Worm (Caenorhabditis elegans): Measurements from ENCODE around the gene srsx-5.

DNA sequence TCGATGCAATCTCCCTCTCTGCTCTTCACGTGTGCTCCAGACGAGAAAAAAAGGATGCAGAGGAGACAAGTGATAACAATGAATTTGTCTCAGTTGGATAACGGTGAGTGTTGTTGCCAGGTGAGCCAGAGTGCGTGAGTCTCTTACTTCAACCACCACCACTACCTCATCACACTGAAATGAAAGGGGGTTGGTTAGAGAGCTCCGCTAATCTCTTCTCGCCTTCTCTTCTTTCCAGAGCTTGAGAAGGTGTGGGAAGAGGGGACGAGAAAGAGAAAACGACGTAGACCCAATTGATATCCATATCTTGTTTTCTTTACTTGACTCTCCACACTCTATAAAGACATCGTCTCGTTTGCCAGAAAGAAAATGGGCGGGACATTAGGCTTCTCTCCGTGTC is 42.6 kb downstream of the srsx-5 start:
- TF ChIP-seq dao-5 (tag; optimal IDR thresholded peaks at IDR 0.05): no peak
- no peak for TF ChIP-seq him-1 (tag; optimal IDR thresholded peaks at IDR 0.05)
- TF ChIP-seq W03F9.2 (tag; optimal IDR thresholded peaks at IDR 0.05): no peak

Data from whole organism, L4/young adult.